Worm (Caenorhabditis elegans) whole organism, L1 larva: Measurements from ENCODE around the gene him-10.
A peak's percentile ranks its signal among the peaks of the same experiment; 100 is the strongest.

Experiments used
- C16A3.4 ChIP-seq: fragments of 150-350 bp; optimal IDR thresholded peaks from 2 replicates; lab custom pipeline; 2014; ENCODE audit warnings: missing biosample characterization, missing genetic modification characterization
- C34B4.2 ChIP-seq: sonication (generic microtip); optimal IDR thresholded peaks from 2 replicates; lab custom pipeline; 2017; ENCODE audit warnings: mild to moderate bottlenecking, missing genetic modification characterization, missing compliant biosample characterization
- F16B12.6 ChIP-seq: fragments of 150-350 bp; optimal IDR thresholded peaks from 2 replicates; lab custom pipeline; 2014; ENCODE audit warnings: missing biosample characterization, missing genetic modification characterization
- aha-1 ChIP-seq: fragments of 150-350 bp; optimal IDR thresholded peaks from 2 replicates; lab custom pipeline; 2014; ENCODE audit warnings: missing biosample characterization, missing genetic modification characterization
- blmp-1 ChIP-seq: fragments of 150-350 bp; optimal IDR thresholded peaks from 2 replicates; lab custom pipeline; 2014; ENCODE audit warnings: missing biosample characterization, missing genetic modification characterization
- ceh-63 ChIP-seq: fragments of 200-800 bp; sonication (Bioruptor generic); optimal IDR thresholded peaks from 2 replicates; lab custom pipeline; 2018; ENCODE audit warnings: mild to moderate bottlenecking, missing genetic modification characterization, missing compliant biosample characterization
- ceh-82 ChIP-seq, 3 experiments: fragments of 150-350 bp in 1 of 3; sonication (generic microtip) in 2 of 3; optimal IDR thresholded peaks; 2 replicates each; lab custom pipeline; 2014 to 2017; ENCODE audit warnings: missing biosample characterization in 3 of 3, missing genetic modification characterization in 3 of 3
- ceh-88 ChIP-seq: fragments of 200-800 bp; sonication (Bioruptor generic); IDR thresholded peaks from 2 replicates; pipeline ENCODE4 v1.3.6; 2022; ENCODE audit warnings: missing genetic modification characterization, missing compliant biosample characterization
- ceh-90 ChIP-seq: sonication (generic microtip); optimal IDR thresholded peaks from 2 replicates; lab custom pipeline; 2016; ENCODE audit warnings: missing genetic modification characterization, missing compliant biosample characterization
- dpl-1 ChIP-seq, 3 experiments: fragments of 150-350 bp in 2 of 3; sonication (generic microtip) in 1 of 3; optimal IDR thresholded peaks; 2 replicates each; lab custom pipeline; 2014 to 2017; ENCODE audit warnings: missing biosample characterization in 3 of 3, missing genetic modification characterization in 3 of 3, missing genetic modification reagents in 3 of 3
- efl-1 ChIP-seq, 4 experiments: fragments of 150-350 bp; optimal IDR thresholded peaks in 3 of 4; peaks in 1 of 4; 1 replicate in 1 of 4; 2 replicates in 3 of 4; lab custom pipeline; 2014; ENCODE audit warnings: missing biosample characterization in 2 of 4, missing genetic modification characterization in 2 of 4, missing genetic modification reagents in 2 of 4
- egl-27 ChIP-seq, 2 experiments: fragments of 150-350 bp in 1 of 2; sonication (generic microtip); optimal IDR thresholded peaks; 3 replicates each; lab custom pipeline; 2017 to 2018; ENCODE audit warnings: missing biosample characterization in 2 of 2, missing genetic modification characterization in 2 of 2, missing genetic modification reagents in 2 of 2
- elt-2 ChIP-seq: sonication (generic microtip); optimal IDR thresholded peaks from 2 replicates; lab custom pipeline; 2016; ENCODE audit warnings: missing genetic modification characterization, mild to moderate bottlenecking, inconsistent platforms, missing compliant biosample characterization, missing genetic modification reagents
- ets-5 ChIP-seq: fragments of 200-800 bp; sonication (Bioruptor generic); IDR thresholded peaks from 2 replicates; pipeline ENCODE4 v1.3.6; 2022; ENCODE audit warnings: missing genetic modification characterization, missing compliant biosample characterization
- fkh-10 ChIP-seq: sonication (generic microtip); optimal IDR thresholded peaks from 2 replicates; lab custom pipeline; 2017; ENCODE audit warnings: missing biosample characterization, missing genetic modification reagents, missing genetic modification characterization
- fkh-8 ChIP-seq: sonication (generic microtip); optimal IDR thresholded peaks from 2 replicates; lab custom pipeline; 2016; ENCODE audit warnings: mild to moderate bottlenecking, missing genetic modification characterization, missing compliant biosample characterization
- fos-1 ChIP-seq: fragments of 150-350 bp; optimal IDR thresholded peaks from 2 replicates; lab custom pipeline; 2014; ENCODE audit warnings: missing biosample characterization, missing genetic modification characterization
- hlh-17 ChIP-seq: fragments of 200-800 bp; sonication (Bioruptor generic); optimal IDR thresholded peaks from 2 replicates; lab custom pipeline; 2018; ENCODE audit warnings: missing genetic modification characterization, mild to moderate bottlenecking, missing compliant biosample characterization, moderate library complexity, borderline replicate concordance
- hlh-4 ChIP-seq: sonication (generic microtip); optimal IDR thresholded peaks from 2 replicates; lab custom pipeline; 2016; ENCODE audit warnings: mild to moderate bottlenecking, missing genetic modification characterization, missing compliant biosample characterization
- hpl-2 ChIP-seq: fragments of 150-350 bp; optimal IDR thresholded peaks from 2 replicates; lab custom pipeline; 2014; ENCODE audit warnings: missing biosample characterization, missing genetic modification reagents, missing genetic modification characterization
- irx-1 ChIP-seq: sonication (generic microtip); optimal IDR thresholded peaks from 2 replicates; lab custom pipeline; 2016; ENCODE audit warnings: missing genetic modification characterization, missing compliant biosample characterization
- isw-1 ChIP-seq: fragments of 200-800 bp; sonication (Bioruptor generic); IDR thresholded peaks from 2 replicates; pipeline ENCODE4 v1.3.6; 2022; ENCODE audit warnings: missing genetic modification characterization, missing compliant biosample characterization
- lin-14 ChIP-seq: fragments of 200-800 bp; sonication (Bioruptor generic); optimal IDR thresholded peaks from 2 replicates; lab custom pipeline; 2018; ENCODE audit warnings: mild to moderate bottlenecking, missing genetic modification characterization, moderate library complexity, missing compliant biosample characterization
- lin-15B ChIP-seq: fragments of 150-350 bp; sonication (generic microtip); optimal IDR thresholded peaks from 3 replicates; lab custom pipeline; 2014; ENCODE audit warnings: missing biosample characterization, missing genetic modification characterization
- lin-39 ChIP-seq: fragments of 150-350 bp; optimal IDR thresholded peaks from 2 replicates; lab custom pipeline; 2014; ENCODE audit warnings: missing biosample characterization, missing genetic modification reagents, missing genetic modification characterization
- lsy-2 ChIP-seq, 2 experiments: fragments of 150-350 bp; optimal IDR thresholded peaks; 2 replicates each; lab custom pipeline; 2014; ENCODE audit warnings: missing biosample characterization in 2 of 2, missing genetic modification characterization in 2 of 2
- mab-9 ChIP-seq: fragments of 200-800 bp; sonication (Bioruptor generic); IDR thresholded peaks from 2 replicates; pipeline ENCODE4 v1.3.6; 2022; ENCODE audit warnings: missing genetic modification reagents, missing genetic modification characterization, missing compliant biosample characterization
- mdl-1 ChIP-seq, 2 experiments: fragments of 150-350 bp; optimal IDR thresholded peaks; 2 replicates each; lab custom pipeline; 2014 to 2017; ENCODE audit warnings: missing biosample characterization in 2 of 2, missing genetic modification characterization in 2 of 2, inconsistent platforms in 1 of 2
- mef-2 ChIP-seq: fragments of 150-350 bp; optimal IDR thresholded peaks from 2 replicates; lab custom pipeline; 2014; ENCODE audit warnings: missing biosample characterization, missing genetic modification characterization
- mep-1 ChIP-seq: fragments of 150-350 bp; optimal IDR thresholded peaks from 2 replicates; lab custom pipeline; 2014; ENCODE audit warnings: missing biosample characterization, missing genetic modification characterization
- nhr-19 ChIP-seq: fragments of 200-800 bp; sonication (Bioruptor generic); conservative IDR thresholded peaks from 2 replicates; pipeline ENCODE4 v1.3.6; 2022; ENCODE audit warnings: missing genetic modification characterization, missing compliant biosample characterization
- nhr-20 ChIP-seq: sonication (generic microtip); optimal IDR thresholded peaks from 2 replicates; lab custom pipeline; 2016; ENCODE audit warnings: mild to moderate bottlenecking, missing genetic modification characterization, missing compliant biosample characterization
- nhr-47 ChIP-seq: sonication (generic microtip); optimal IDR thresholded peaks from 2 replicates; lab custom pipeline; 2016; ENCODE audit warnings: mild to moderate bottlenecking, missing genetic modification characterization, moderate library complexity, missing compliant biosample characterization
- nhr-71 ChIP-seq: sonication (generic microtip); optimal IDR thresholded peaks from 2 replicates; lab custom pipeline; 2016; ENCODE audit warnings: mild to moderate bottlenecking, missing genetic modification characterization, moderate library complexity, missing compliant biosample characterization
- nhr-77 ChIP-seq: fragments of 150-350 bp; optimal IDR thresholded peaks from 2 replicates; lab custom pipeline; 2014; ENCODE audit warnings: missing biosample characterization, missing genetic modification characterization
- nhr-90 ChIP-seq: sonication (generic microtip); optimal IDR thresholded peaks from 2 replicates; lab custom pipeline; 2016; ENCODE audit warnings: mild to moderate bottlenecking, missing genetic modification characterization, missing compliant biosample characterization; ENCODE audit not compliant: poor library complexity
- pqm-1 ChIP-seq: sonication (generic microtip); optimal IDR thresholded peaks from 3 replicates; lab custom pipeline; 2017; ENCODE audit warnings: missing biosample characterization, missing genetic modification characterization
- rnt-1 ChIP-seq: sonication (generic microtip); optimal IDR thresholded peaks from 2 replicates; lab custom pipeline; 2016; ENCODE audit warnings: mild to moderate bottlenecking, missing genetic modification characterization, moderate library complexity, missing compliant biosample characterization
- skn-1 ChIP-seq: fragments of 150-350 bp; optimal IDR thresholded peaks from 2 replicates; lab custom pipeline; 2014; ENCODE audit warnings: missing biosample characterization, missing genetic modification characterization
- sox-4 ChIP-seq: sonication (generic microtip); optimal IDR thresholded peaks from 2 replicates; lab custom pipeline; 2016; ENCODE audit warnings: missing genetic modification characterization, missing compliant biosample characterization
- sptf-1 ChIP-seq: fragments of 150-350 bp; optimal IDR thresholded peaks from 2 replicates; lab custom pipeline; 2014; ENCODE audit warnings: missing biosample characterization, missing genetic modification characterization
- sup-37 ChIP-seq: fragments of 200-800 bp; sonication (Bioruptor generic); optimal IDR thresholded peaks from 2 replicates; lab custom pipeline; 2018; ENCODE audit warnings: mild to moderate bottlenecking, missing genetic modification characterization, missing compliant biosample characterization
- tbx-2 ChIP-seq: sonication (generic microtip); optimal IDR thresholded peaks from 2 replicates; lab custom pipeline; 2016; ENCODE audit warnings: missing genetic modification characterization, missing compliant biosample characterization
- tlp-1 ChIP-seq: fragments of 150-350 bp; optimal IDR thresholded peaks from 2 replicates; lab custom pipeline; 2014; ENCODE audit warnings: missing biosample characterization, missing genetic modification characterization
- unc-130 ChIP-seq: fragments of 150-350 bp; optimal IDR thresholded peaks from 2 replicates; lab custom pipeline; 2017; ENCODE audit warnings: missing biosample characterization, missing genetic modification characterization, inconsistent platforms
- unc-62 ChIP-seq: fragments of 150-350 bp; optimal IDR thresholded peaks from 2 replicates; lab custom pipeline; 2014; ENCODE audit warnings: missing biosample characterization, missing genetic modification reagents, missing genetic modification characterization
- unc-86 ChIP-seq: sonication (generic microtip); optimal IDR thresholded peaks from 2 replicates; lab custom pipeline; 2016; ENCODE audit warnings: missing genetic modification characterization, missing compliant biosample characterization
- unc-98 ChIP-seq: fragments of 200-800 bp; sonication (Bioruptor generic); IDR thresholded peaks from 2 replicates; pipeline ENCODE4 v1.3.6; 2022; ENCODE audit warnings: missing genetic modification characterization, missing compliant biosample characterization
- xbp-1 ChIP-seq: sonication (generic microtip); optimal IDR thresholded peaks from 2 replicates; lab custom pipeline; 2016; ENCODE audit warnings: missing genetic modification characterization, missing compliant biosample characterization
- ztf-11 ChIP-seq, 2 experiments: sonication (generic microtip); optimal IDR thresholded peaks; 2 replicates each; lab custom pipeline; 2016 to 2017; ENCODE audit warnings: missing genetic modification characterization in 2 of 2, missing biosample characterization in 1 of 2, missing compliant biosample characterization in 1 of 2
- ztf-4 ChIP-seq: fragments of 150-350 bp; optimal IDR thresholded peaks from 2 replicates; lab custom pipeline; 2014; ENCODE audit warnings: missing biosample characterization, missing genetic modification characterization

Gene him-10

ce11 chrIII:5843662-5844061 lies 40.6 kb downstream of the him-10 start:
- TF ChIP-seq mab-9 (GFP tag; lab: Robert Waterston, UW) (no peak), mef-2 (tag; lab: Kevin White, UChicago) (no peak), efl-1 (optimal IDR thresholded peaks at IDR 0.05; lab: Kevin White, UChicago) (peak in 1 of 2 experiments; percentile 4), efl-1 (GFP tag; optimal IDR thresholded peaks at IDR 0.05 in 1 of 2; lab: Kevin White, UChicago) (peak in 1 of 2 experiments; percentile 94), nhr-19 (GFP tag; lab: Robert Waterston, UW) (0 out of 2 replicates have a peak, but pooled peaks have one; percentile 2), lin-15B (tag; lab: Kevin White, UChicago) (no peak), tlp-1 (no peak), tbx-2 (peak; percentile 55), ets-5 (no peak), lin-39 (tag; lab: Kevin White, UChicago) (no peak), nhr-77 (tag; lab: Kevin White, UChicago) (peak; percentile 11), xbp-1 (tag; lab: Kevin White, UChicago) (no peak), egl-27 (tag; optimal IDR thresholded peaks at IDR 0.05; lab: Kevin White, UChicago) (no peak), fkh-8 (tag; lab: Kevin White, UChicago) (peak; percentile 10), ceh-82 (tag; optimal IDR thresholded peaks at IDR 0.05; lab: Kevin White, UChicago) (no peak), mdl-1 (tag; optimal IDR thresholded peaks at IDR 0.05; lab: Kevin White, UChicago) (peak in 1 of 2 experiments; percentile 62), ztf-11 (tag; optimal IDR thresholded peaks at IDR 0.05; lab: Kevin White, UChicago) (no peak), unc-62 (GFP tag; lab: Kevin White, UChicago) (no peak), rnt-1 (tag; lab: Kevin White, UChicago) (peak; percentile 18), hpl-2 (GFP tag; lab: Kevin White, UChicago) (no peak), mep-1 (tag; lab: Kevin White, UChicago) (peak; percentile 40), F16B12.6 (tag; lab: Kevin White, UChicago) (no peak), hlh-17 (GFP tag; lab: Kevin White, UChicago) (no peak), isw-1 (GFP tag; lab: Robert Waterston, UW) (no peak), lsy-2 (tag; optimal IDR thresholded peaks at IDR 0.05; lab: Kevin White, UChicago) (peak in 1 of 2 experiments; percentile 31), C34B4.2 (tag; lab: Kevin White, UChicago) (no peak), skn-1 (tag; lab: Kevin White, UChicago) (peak; percentile 19), sup-37 (GFP tag; lab: Kevin White, UChicago) (no peak), nhr-71 (peak; percentile 70), lin-14 (GFP tag; lab: Kevin White, UChicago) (peak; percentile 75), elt-2 (tag; lab: Kevin White, UChicago) (no peak), C16A3.4 (tag; lab: Kevin White, UChicago) (no peak), aha-1 (tag; lab: Kevin White, UChicago) (no peak), dpl-1 (GFP tag; optimal IDR thresholded peaks at IDR 0.05; lab: Kevin White, UChicago) (no peak), nhr-20 (tag; lab: Kevin White, UChicago) (peak; percentile 34), irx-1 (tag; lab: Kevin White, UChicago) (no peak), hlh-4 (tag; lab: Kevin White, UChicago) (no peak), nhr-47 (tag; lab: Kevin White, UChicago) (peak; percentile 13)
- TF ChIP-seq, all 84 proteins: peak for 14

- peak; percentile 54 for TF ChIP-seq efl-1 (optimal IDR thresholded peaks at IDR 0.05; lab: Kevin White, UChicago)
- peak; percentile 33 to 74 for TF ChIP-seq efl-1 (GFP tag; optimal IDR thresholded peaks at IDR 0.05 in 1 of 2; lab: Kevin White, UChicago)
- TF ChIP-seq C16A3.4 (tag; lab: Kevin White, UChicago): peak; percentile 18
- no peak for TF ChIP-seq nhr-90 (tag; lab: Kevin White, UChicago)
- no peak for TF ChIP-seq blmp-1 (tag; lab: Kevin White, UChicago)
- TF ChIP-seq isw-1 (GFP tag; lab: Robert Waterston, UW): peak; percentile 51
- TF ChIP-seq pqm-1 (tag; lab: Kevin White, UChicago): no peak
- TF ChIP-seq fkh-10: peak; percentile 96
- TF ChIP-seq lsy-2 (tag; optimal IDR thresholded peaks at IDR 0.05; lab: Kevin White, UChicago): peak; percentile 45 to 87
- TF ChIP-seq ceh-63 (GFP tag; lab: Kevin White, UChicago): no peak
- peak; percentile 37 for TF ChIP-seq nhr-20 (tag; lab: Kevin White, UChicago)
- no peak for TF ChIP-seq unc-98 (GFP tag; lab: Robert Waterston, UW)
- TF ChIP-seq ceh-88: 0 out of 2 replicates have a peak, but pooled peaks have one; percentile 26
- peak; percentile 82 for TF ChIP-seq unc-86
- peak; percentile 34 for TF ChIP-seq sox-4 (tag; lab: Kevin White, UChicago)
- TF ChIP-seq unc-130 (tag; lab: Kevin White, UChicago): peak; percentile 42
- no peak for TF ChIP-seq ceh-90
- no peak for TF ChIP-seq sptf-1
- TF ChIP-seq fos-1 (tag; lab: Kevin White, UChicago): peak; percentile 40
- TF ChIP-seq ztf-4 (tag; lab: Kevin White, UChicago): no peak
- peak in 2 of 3 experiments; percentile 37 to 73 for TF ChIP-seq ceh-82 (tag; optimal IDR thresholded peaks at IDR 0.05; lab: Kevin White, UChicago)
- 0 out of 2 replicates have a peak, but pooled peaks have one; percentile 49 for TF ChIP-seq mab-9 (GFP tag; lab: Robert Waterston, UW)
Measured at ce11 chrIII:5845483-5845882, 42.4 kb downstream of the him-10 start.
